Worm (Caenorhabditis elegans): ENCODE results near the gene siah-1.

siah-1 gene

DNA sequence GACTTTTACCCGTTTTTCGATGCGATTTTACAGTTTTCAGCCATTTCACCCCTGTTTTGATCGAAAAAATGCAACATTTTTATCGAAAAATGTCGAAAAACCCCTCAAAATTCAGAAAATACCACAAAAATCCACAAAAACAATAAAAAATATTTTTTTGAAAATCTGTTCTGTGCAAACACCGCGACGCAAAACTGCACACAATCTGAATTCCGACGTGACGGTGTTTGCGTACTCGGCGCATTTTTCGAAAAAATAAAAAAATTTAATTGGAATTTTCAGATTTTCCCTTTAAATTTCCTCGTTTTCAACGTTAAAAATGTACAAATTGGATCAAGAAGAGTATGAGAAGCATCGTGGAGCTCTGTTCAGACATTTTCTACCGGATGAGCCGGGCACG lies 18.0 kb upstream of the siah-1 start, which contains the start of gene smgl-2:
Gene smgl-2 (plus strand): TSS at position 320 of the 400 bp plus-strand sequence.
- TF ChIP-seq ceh-43 (GFP tag; optimal IDR thresholded peaks at IDR 0.05) (no peak), tbx-8 (GFP tag; optimal IDR thresholded peaks at IDR 0.05) (no peak), unc-62 (GFP tag; optimal IDR thresholded peaks at IDR 0.05) (no peak), nhr-12 (tag; optimal IDR thresholded peaks at IDR 0.05) (no peak), unc-120 (tag; optimal IDR thresholded peaks at IDR 0.05; ENCODE audit: poor library complexity, severe bottlenecking) (no peak), nhr-76 (tag; optimal IDR thresholded peaks at IDR 0.05) (no peak), flh-1 (GFP tag; optimal IDR thresholded peaks at IDR 0.05) (no peak), M03D4.4 (tag; optimal IDR thresholded peaks at IDR 0.05) (no peak), ceh-83 (GFP tag; optimal IDR thresholded peaks at IDR 0.05) (no peak), zip-8 (tag; optimal IDR thresholded peaks at IDR 0.05) (no peak), nhr-237 (tag; optimal IDR thresholded peaks at IDR 0.05) (peak; percentile 44), ztf-11 (tag; optimal IDR thresholded peaks at IDR 0.05) (no peak), ces-1 (GFP tag; optimal IDR thresholded peaks at IDR 0.05) (peak; percentile 62), mls-2 (tag; optimal IDR thresholded peaks at IDR 0.05) (no peak), lsy-2 (tag; optimal IDR thresholded peaks at IDR 0.05) (peak; percentile 71), elt-3 (tag; optimal IDR thresholded peaks at IDR 0.05) (no peak), blmp-1 (tag; optimal IDR thresholded peaks at IDR 0.05) (no peak), lin-32 (GFP tag; optimal IDR thresholded peaks at IDR 0.05) (no peak), lin-13 (tag; optimal IDR thresholded peaks at IDR 0.05) (peak; percentile 28), bed-3 (GFP tag; optimal IDR thresholded peaks at IDR 0.05) (no peak), cnd-1 (tag; optimal IDR thresholded peaks at IDR 0.05) (no peak), drap-1 (GFP tag; optimal IDR thresholded peaks at IDR 0.05) (no peak), nhr-28 (tag; optimal IDR thresholded peaks at IDR 0.05) (no peak), mab-5 (tag; optimal IDR thresholded peaks at IDR 0.05) (no peak), nhr-2 (tag; optimal IDR thresholded peaks at IDR 0.05) (peak; percentile 11), elt-1 (tag; optimal IDR thresholded peaks at IDR 0.05; ENCODE audit: borderline replicate concordance, insufficient read depth) (no peak), hlh-1 (tag; optimal IDR thresholded peaks at IDR 0.05) (no peak), pha-4 (tag; optimal IDR thresholded peaks at IDR 0.05) (peak; percentile 23), ham-2 (GFP tag; optimal IDR thresholded peaks at IDR 0.05) (no peak), sptf-1 (tag; optimal IDR thresholded peaks at IDR 0.05) (no peak), unc-39 (tag; optimal IDR thresholded peaks at IDR 0.05) (no peak), sem-2 (GFP tag; optimal IDR thresholded peaks at IDR 0.05) (no peak), ceh-39 (tag; optimal IDR thresholded peaks at IDR 0.05) (no peak), snpc-4 (tag; optimal IDR thresholded peaks at IDR 0.05) (no peak), mep-1 (tag; optimal IDR thresholded peaks at IDR 0.05) (peak; percentile 81)

- no peak for TF ChIP-seq nhr-28 (tag; optimal IDR thresholded peaks at IDR 0.05)
- TF ChIP-seq nhr-12 (tag; optimal IDR thresholded peaks at IDR 0.05): no peak
- no peak for TF ChIP-seq blmp-1 (tag; optimal IDR thresholded peaks at IDR 0.05)
- no peak for TF ChIP-seq pha-4 (tag; optimal IDR thresholded peaks at IDR 0.05)
- TF ChIP-seq sptf-1 (tag; optimal IDR thresholded peaks at IDR 0.05): no peak
- no peak for TF ChIP-seq unc-39 (tag; optimal IDR thresholded peaks at IDR 0.05)
- TF ChIP-seq ztf-11 (tag; optimal IDR thresholded peaks at IDR 0.05): no peak
- TF ChIP-seq sem-2 (GFP tag; optimal IDR thresholded peaks at IDR 0.05): no peak
- no peak for TF ChIP-seq lin-13 (tag; optimal IDR thresholded peaks at IDR 0.05)
- no peak for TF ChIP-seq ceh-39 (tag; optimal IDR thresholded peaks at IDR 0.05)
- no peak for TF ChIP-seq ceh-83 (GFP tag; optimal IDR thresholded peaks at IDR 0.05)
- no peak for TF ChIP-seq nhr-2 (tag; optimal IDR thresholded peaks at IDR 0.05)
- TF ChIP-seq elt-3 (tag; optimal IDR thresholded peaks at IDR 0.05): no peak
- TF ChIP-seq lin-32 (GFP tag; optimal IDR thresholded peaks at IDR 0.05): no peak
- TF ChIP-seq mab-5 (tag; optimal IDR thresholded peaks at IDR 0.05): no peak
- no peak for TF ChIP-seq unc-62 (GFP tag; optimal IDR thresholded peaks at IDR 0.05)
- TF ChIP-seq bed-3 (GFP tag; optimal IDR thresholded peaks at IDR 0.05): no peak
Measured at ce11 chrIV:3731430-3731829, 12.4 kb upstream of the siah-1 start.

DNA sequence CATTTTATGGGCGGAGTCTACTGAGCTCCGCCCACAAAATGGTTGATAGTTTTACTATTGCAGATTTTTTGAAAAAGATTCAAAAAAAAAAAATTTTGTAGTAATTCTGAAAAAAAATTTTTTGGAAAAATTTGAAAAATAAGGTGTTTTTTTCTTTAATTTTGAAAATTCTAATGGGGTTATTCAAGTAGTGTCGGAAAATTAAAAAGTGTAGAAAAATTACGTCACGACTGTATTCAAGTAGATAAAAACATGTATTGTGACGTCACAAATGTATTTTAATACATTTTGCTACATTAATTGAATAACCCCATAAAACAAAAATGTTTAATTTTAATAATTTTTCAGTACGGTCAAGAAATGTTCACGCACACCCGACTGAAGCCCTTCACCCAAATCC lies 10.6 kb upstream of the siah-1 start:
- TF ChIP-seq lin-13 (tag; optimal IDR thresholded peaks at IDR 0.05) (no peak), zip-8 (tag; optimal IDR thresholded peaks at IDR 0.05) (peak; percentile 96)

DNA sequence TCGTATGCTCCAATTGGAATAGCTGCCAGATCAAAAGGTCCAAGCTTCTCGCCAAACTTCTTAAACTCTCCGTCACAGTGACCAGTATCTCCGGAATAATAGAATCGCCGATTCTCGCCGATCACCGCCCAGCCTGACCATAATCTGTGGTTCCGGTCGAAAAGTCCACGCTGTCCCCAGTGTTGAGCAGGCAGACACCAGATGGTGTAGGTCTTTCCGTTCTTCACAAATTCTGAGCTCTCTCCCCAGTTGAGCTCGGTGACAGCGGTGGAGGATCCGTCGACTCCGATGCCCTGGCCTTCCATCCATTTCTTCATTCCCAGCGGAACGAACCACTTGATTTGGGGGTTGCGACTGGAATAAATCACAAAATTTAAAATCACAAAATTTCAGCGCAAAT lies 7.6 kb upstream of the siah-1 start:
- no peak for TF ChIP-seq lsy-2 (tag; optimal IDR thresholded peaks at IDR 0.05)
- TF ChIP-seq snpc-4 (tag; optimal IDR thresholded peaks at IDR 0.05): no peak
- TF ChIP-seq ceh-43 (GFP tag; optimal IDR thresholded peaks at IDR 0.05): no peak
- no peak for TF ChIP-seq M03D4.4 (tag; optimal IDR thresholded peaks at IDR 0.05)
- no peak for TF ChIP-seq lin-13 (tag; optimal IDR thresholded peaks at IDR 0.05)
- no peak for TF ChIP-seq nhr-237 (tag; optimal IDR thresholded peaks at IDR 0.05)
- TF ChIP-seq unc-39 (tag; optimal IDR thresholded peaks at IDR 0.05): no peak
- no peak for TF ChIP-seq cnd-1 (tag; optimal IDR thresholded peaks at IDR 0.05)
- no peak for TF ChIP-seq flh-1 (GFP tag; optimal IDR thresholded peaks at IDR 0.05)
- TF ChIP-seq nhr-12 (tag; optimal IDR thresholded peaks at IDR 0.05): no peak
- no peak for TF ChIP-seq nhr-28 (tag; optimal IDR thresholded peaks at IDR 0.05)
- TF ChIP-seq elt-1 (tag; optimal IDR thresholded peaks at IDR 0.05; ENCODE audit: borderline replicate concordance, insufficient read depth): no peak
- TF ChIP-seq bed-3 (GFP tag; optimal IDR thresholded peaks at IDR 0.05): no peak
- no peak for TF ChIP-seq drap-1 (GFP tag; optimal IDR thresholded peaks at IDR 0.05)
- TF ChIP-seq mls-2 (tag; optimal IDR thresholded peaks at IDR 0.05): no peak
- TF ChIP-seq ham-2 (GFP tag; optimal IDR thresholded peaks at IDR 0.05): no peak

Measured in whole organism, mixed stage, embryonic.